Fruit fly (Drosophila melanogaster): Measurements from ENCODE around the gene CG14323.

The CG14323 gene

DNA sequence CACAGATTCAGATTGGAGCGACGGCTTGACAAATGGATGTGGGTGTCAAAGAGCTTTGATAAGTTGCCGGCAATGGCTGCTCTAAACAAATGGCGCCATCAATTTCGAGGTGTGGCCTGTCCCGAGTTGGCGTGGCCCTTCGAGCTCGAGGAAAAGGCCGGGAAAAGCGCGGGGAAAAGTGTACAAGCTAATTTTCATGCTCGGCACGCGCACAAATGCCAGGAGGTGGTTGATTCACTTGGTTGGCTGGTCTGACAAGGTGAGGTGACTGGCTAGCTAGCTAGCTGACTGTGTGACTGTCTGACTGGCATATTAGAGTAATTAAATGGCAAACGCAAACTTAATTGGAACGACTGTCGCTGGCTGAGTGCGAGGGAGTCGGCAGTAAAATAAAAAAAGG lies 20.0 kb downstream of the CG14323 start:
- no peak for TF ChIP-seq CG12769 (tag; optimal IDR thresholded peaks at IDR 0.05)
- TF ChIP-seq Med (GFP tag), result peak; percentile 36
- TF ChIP-seq Nf-YC (tag; optimal IDR thresholded peaks at IDR 0.05), result peak; percentile 53
- TF ChIP-seq Stat92E (GFP tag; optimal IDR thresholded peaks at IDR 0.05), result no peak
- TF ChIP-seq Bteb2 (GFP tag; optimal IDR thresholded peaks at IDR 0.05), result no peak
- TF ChIP-seq Nf-YB (GFP tag; optimal IDR thresholded peaks at IDR 0.05), result peak; percentile 72
- no peak for TF ChIP-seq ems (GFP tag; optimal IDR thresholded peaks at IDR 0.05)
- TF ChIP-seq CG12391 (tag; optimal IDR thresholded peaks at IDR 0.05), result no peak
- TF ChIP-seq CG43689 (GFP tag; IDR thresholded peaks at IDR 0.05), result no peak
- TF ChIP-seq ase (GFP tag; IDR thresholded peaks at IDR 0.05), result no peak

DNA sequence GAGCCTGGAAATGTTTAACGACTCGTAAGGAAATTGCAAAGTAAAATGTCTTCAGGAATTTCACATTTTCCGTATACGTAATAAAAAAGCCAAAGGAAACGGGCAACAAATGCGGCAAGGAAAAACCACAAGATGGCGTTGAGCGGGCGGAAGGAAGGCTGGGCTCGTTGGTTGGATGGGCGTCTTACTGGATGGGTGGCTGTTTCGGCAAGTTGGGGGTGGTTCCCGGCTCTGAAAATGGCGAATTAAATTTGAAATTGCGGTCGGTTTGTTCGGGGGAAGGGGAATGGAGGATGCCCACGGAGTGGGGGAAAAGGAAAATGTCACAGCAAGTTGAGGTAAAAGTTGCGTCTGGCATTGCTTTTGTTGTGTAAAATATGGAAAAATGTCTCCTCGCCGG lies 22.2 kb downstream of the CG14323 start:
- TF ChIP-seq CG10321 (GFP tag; IDR thresholded peaks at IDR 0.05) (no peak), psq (GFP tag; optimal IDR thresholded peaks at IDR 0.05) (no peak), hb (GFP tag; IDR thresholded peaks at IDR 0.05; ENCODE audit: partially characterized antibody) (0 out of 3 replicates have a peak, but pooled peaks have one; percentile 40), Nf-YC (tag; optimal IDR thresholded peaks at IDR 0.05) (peak; percentile 79), B-H1 (GFP tag; IDR thresholded peaks at IDR 0.05) (no peak), ewg (GFP tag; optimal IDR thresholded peaks at IDR 0.05) (no peak), Nf-YB (GFP tag; optimal IDR thresholded peaks at IDR 0.05) (peak; percentile 83), pros (GFP tag; optimal IDR thresholded peaks at IDR 0.05) (no peak), lmd (GFP tag; IDR thresholded peaks at IDR 0.05) (peak; percentile 6; the same call in 1 of the 2 replicates), sc (optimal IDR thresholded peaks at IDR 0.05) (no peak), sc (GFP tag; optimal IDR thresholded peaks at IDR 0.05) (no peak), H2.0 (GFP tag; IDR thresholded peaks at IDR 0.05) (no peak), Gsc (GFP tag; IDR thresholded peaks at IDR 0.05) (no peak), Dad (GFP tag; optimal IDR thresholded peaks at IDR 0.05) (no peak), Atf-2 (GFP tag; optimal IDR thresholded peaks at IDR 0.05) (no peak), z (GFP tag; IDR thresholded peaks at IDR 0.05) (0 out of 3 replicates have a peak, but pooled peaks have one; percentile 27), Ssrp (tag; optimal IDR thresholded peaks at IDR 0.05) (no peak), CG15269 (tag; optimal IDR thresholded peaks at IDR 0.05) (no peak), lola (GFP tag; optimal IDR thresholded peaks at IDR 0.05) (no peak), cas (GFP tag; IDR thresholded peaks at IDR 0.05) (no peak)

DNA sequence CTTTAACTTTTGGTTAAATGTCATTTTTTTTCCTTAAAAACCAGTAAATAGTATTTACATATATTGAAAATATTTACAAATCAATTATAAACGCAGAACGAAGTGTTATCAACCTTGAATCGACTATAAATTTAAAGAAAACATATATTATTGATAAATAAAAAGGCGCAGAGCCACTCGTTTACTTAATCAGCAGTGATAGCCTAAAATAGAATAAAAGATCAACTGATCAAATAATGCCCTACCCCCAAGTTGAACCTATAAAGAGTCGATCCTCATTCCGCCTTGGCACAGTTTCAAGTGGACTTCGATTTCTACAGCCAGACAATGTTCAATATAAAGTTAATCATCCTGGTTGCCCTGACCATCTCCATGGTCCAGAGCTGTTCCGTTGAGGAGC lies 25.7 kb downstream of the CG14323 start, which contains the start of gene CG7606:
Gene CG7606 (plus strand): TSS at position 301 of the 400 bp plus-strand sequence.
- TF ChIP-seq ranshi (GFP tag; IDR thresholded peaks at IDR 0.05) (no peak), Hsf (GFP tag; optimal IDR thresholded peaks at IDR 0.05) (no peak), CG8924 (tag; optimal IDR thresholded peaks at IDR 0.05) (no peak), CG16815 (GFP tag; optimal IDR thresholded peaks at IDR 0.05) (no peak), sug (tag; optimal IDR thresholded peaks at IDR 0.05) (no peak), exex (tag; optimal IDR thresholded peaks at IDR 0.05) (no peak), CG10321 (GFP tag; IDR thresholded peaks at IDR 0.05) (no peak), NC2α (GFP tag; optimal IDR thresholded peaks at IDR 0.05) (no peak), CG31441 (GFP tag; IDR thresholded peaks at IDR 0.05) (no peak), her (GFP tag; optimal IDR thresholded peaks at IDR 0.05) (no peak), Ptx1 (GFP tag; IDR thresholded peaks at IDR 0.05) (no peak)

All from whole organism, embryonic.